Fruit fly (Drosophila melanogaster): ENCODE measurements around the gene CG9396.

DNA sequence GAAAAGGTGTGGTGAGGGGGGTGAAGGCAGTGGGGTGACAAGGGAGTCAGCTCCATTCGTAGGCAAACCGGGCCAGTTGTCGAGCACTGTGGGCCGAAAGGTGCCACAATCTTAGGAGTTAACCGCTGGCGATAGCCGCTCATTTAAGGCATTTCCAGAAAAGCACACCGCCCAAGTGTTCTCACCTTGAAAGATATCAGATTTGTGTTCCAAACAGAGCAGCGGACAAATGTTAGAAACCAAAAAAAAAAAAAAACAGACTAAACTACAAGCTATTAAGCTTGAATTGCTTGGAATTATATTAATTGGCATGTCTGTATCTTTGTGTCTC, 22.8 kb upstream of the CG9396 start:
- TF ChIP-seq CG8478 (optimal IDR thresholded peaks at IDR 0.05) (no peak), CTCF (optimal IDR thresholded peaks at IDR 0.05) (no peak)

Measured in S2 (cell line).